Worm (Caenorhabditis elegans) whole organism, midembryonic: Measurements from ENCODE around the gene W10D9.1.

Experiments
- flt-1 ChIP-seq: fragments of 200-800 bp; sonication (Bioruptor generic); IDR thresholded peaks from 2 replicates; pipeline ENCODE4 v1.3.6; 2022; ENCODE audit warnings: missing genetic modification characterization, missing compliant biosample characterization
- klf-2 ChIP-seq: fragments of 200-800 bp; sonication (Bioruptor generic); conservative IDR thresholded peaks from 2 replicates; pipeline ENCODE4 v1.3.6; 2022; ENCODE audit warnings: missing genetic modification reagents, missing genetic modification characterization, missing compliant biosample characterization
- ztf-29 ChIP-seq: fragments of 200-800 bp; sonication (Bioruptor generic); IDR thresholded peaks from 2 replicates; pipeline ENCODE4 v1.3.6; 2022; ENCODE audit warnings: missing genetic modification reagents, missing genetic modification characterization, missing compliant biosample characterization

DNA sequence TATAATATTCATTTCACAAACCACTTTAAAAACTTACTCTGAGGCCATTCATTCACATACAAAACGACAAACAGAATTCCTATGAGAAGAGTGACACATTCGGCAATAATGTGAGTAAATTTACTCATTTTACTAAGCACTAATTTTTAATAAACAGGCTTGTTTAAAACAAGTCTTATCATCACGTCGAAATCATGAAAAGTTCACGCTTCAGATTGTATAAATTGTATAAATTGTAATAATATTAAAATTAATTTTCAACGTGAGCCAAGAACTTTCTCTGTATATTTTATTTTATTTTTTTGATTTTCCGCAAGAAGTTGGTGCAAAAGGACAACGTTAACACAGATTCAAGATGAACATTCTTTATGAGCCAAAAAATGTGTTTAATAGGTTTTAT lies 36.0 kb upstream of the W10D9.1 start, which contains the start of gene C24H12.6:
- no peak for TF ChIP-seq ztf-29 (GFP tag; lab: Robert Waterston, UW)
- TF ChIP-seq klf-2 (GFP tag; lab: Robert Waterston, UW) = no peak
- no peak for TF ChIP-seq flt-1
